Worm (Caenorhabditis elegans): ENCODE data around the gene F32D8.11.

DNA sequence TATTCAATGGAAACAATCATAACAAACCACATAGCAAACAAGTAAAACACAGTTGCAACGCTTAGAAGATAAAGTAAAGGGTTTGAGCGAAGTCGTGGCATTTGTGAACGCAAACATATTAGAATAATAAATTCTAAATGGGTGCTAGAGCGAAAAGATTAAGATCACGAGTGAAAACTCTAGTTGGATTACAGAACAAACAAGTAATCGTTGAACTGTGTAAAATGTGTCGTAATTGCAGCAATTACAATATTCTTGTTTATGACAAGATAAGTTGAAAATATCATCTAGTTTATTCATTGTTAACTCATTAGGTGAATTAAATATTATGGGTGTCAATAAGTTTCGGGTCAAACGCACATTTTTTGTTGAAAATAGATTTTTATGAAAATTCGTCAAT, 13.7 kb upstream of the F32D8.11 start, which contains the start of gene F32D8.8:
- TF ChIP-seq egl-27 (tag; optimal IDR thresholded peaks at IDR 0.05) = no peak
- TF ChIP-seq lin-13 (GFP tag; optimal IDR thresholded peaks at IDR 0.05) = no peak
- TF ChIP-seq mes-2 (tag; optimal IDR thresholded peaks at IDR 0.05; ENCODE audit: poor library complexity, severe bottlenecking) = no peak
- no peak for TF ChIP-seq zag-1 (tag; optimal IDR thresholded peaks at IDR 0.05)
